Worm (Caenorhabditis elegans): ENCODE measurements around the gene T25B9.9.

DNA sequence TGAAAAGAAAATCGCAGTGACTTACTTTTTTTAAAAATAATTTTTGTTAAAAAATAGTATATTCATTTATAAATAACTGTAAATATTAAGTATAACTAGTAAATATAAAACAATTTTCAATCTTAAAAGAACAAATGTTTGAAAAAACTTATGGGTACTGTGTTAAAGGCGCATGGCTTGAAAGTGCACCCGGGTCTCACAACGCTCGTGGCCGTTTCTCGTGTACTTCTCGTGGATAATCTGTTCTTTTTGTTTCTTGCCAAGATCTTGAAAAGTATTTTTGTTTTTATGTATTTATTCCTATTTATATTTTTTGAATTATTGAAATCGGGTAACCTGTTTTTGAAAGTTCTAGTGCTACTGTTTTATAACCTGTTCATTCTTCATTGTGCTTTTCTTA, 3.4 kb upstream of the T25B9.9 start:
- no peak for TF ChIP-seq unc-39 (tag; optimal IDR thresholded peaks at IDR 0.05)
- TF ChIP-seq ztf-11 (tag; optimal IDR thresholded peaks at IDR 0.05) = no peak
- no peak for TF ChIP-seq cey-2 (tag; optimal IDR thresholded peaks at IDR 0.05; ENCODE audit: borderline replicate concordance, insufficient read depth)
- TF ChIP-seq nhr-28 (tag; optimal IDR thresholded peaks at IDR 0.05) = no peak
- TF ChIP-seq lim-7 (GFP tag; IDR thresholded peaks at IDR 0.05) = no peak
- no peak for TF ChIP-seq unc-62 (GFP tag; optimal IDR thresholded peaks at IDR 0.05 in 1 of 2)
- TF ChIP-seq unc-62 (tag; optimal IDR thresholded peaks at IDR 0.05) = no peak
- TF ChIP-seq ama-1 (optimal IDR thresholded peaks at IDR 0.05) = no peak
- TF ChIP-seq pha-4 (GFP tag; IDR thresholded peaks at IDR 0.05) = no peak
- TF ChIP-seq pha-4 (tag; optimal IDR thresholded peaks at IDR 0.05) = no peak
- TF ChIP-seq pqm-1 (tag; optimal IDR thresholded peaks at IDR 0.05) = no peak
- no peak for TF ChIP-seq skn-1 (tag; optimal IDR thresholded peaks at IDR 0.05)
- no peak for TF ChIP-seq tag-97 (GFP tag; IDR thresholded peaks at IDR 0.05)
- no peak for TF ChIP-seq nhr-111 (GFP tag; optimal IDR thresholded peaks at IDR 0.05)
- TF ChIP-seq mes-2 (tag; optimal IDR thresholded peaks at IDR 0.05; ENCODE audit: poor library complexity, severe bottlenecking) = peak; percentile 30
